Worm (Caenorhabditis elegans) whole organism, midembryonic: ENCODE measurements around the gene dmsr-12.

Experiments
- T22C8.4 ChIP-seq: fragments of 200-800 bp; sonication (Bioruptor generic); IDR thresholded peaks from 2 replicates; pipeline ENCODE4 v1.3.6; 2022; ENCODE audit warnings: missing genetic modification characterization, missing compliant biosample characterization
- cog-1 ChIP-seq: sonication (generic microtip); optimal IDR thresholded peaks from 2 replicates; lab custom pipeline; 2016; ENCODE audit warnings: missing genetic modification characterization, missing compliant biosample characterization
- flt-1 ChIP-seq: fragments of 200-800 bp; sonication (Bioruptor generic); IDR thresholded peaks from 2 replicates; pipeline ENCODE4 v1.3.6; 2022; ENCODE audit warnings: missing genetic modification characterization, missing compliant biosample characterization
- klf-2 ChIP-seq: fragments of 200-800 bp; sonication (Bioruptor generic); conservative IDR thresholded peaks from 2 replicates; pipeline ENCODE4 v1.3.6; 2022; ENCODE audit warnings: missing genetic modification reagents, missing genetic modification characterization, missing compliant biosample characterization
- med-1 ChIP-seq: sonication (generic microtip); optimal IDR thresholded peaks from 2 replicates; lab custom pipeline; 2017; ENCODE audit warnings: missing genetic modification characterization, mild to moderate bottlenecking, missing compliant biosample characterization, antibody characterized with exemption, missing genetic modification reagents; ENCODE audit not compliant: insufficient read depth
- ref-1 ChIP-seq: fragments of 200-800 bp; sonication (Bioruptor generic); conservative IDR thresholded peaks from 2 replicates; pipeline ENCODE4 v1.3.6; 2022; ENCODE audit warnings: missing genetic modification reagents, missing genetic modification characterization, missing compliant biosample characterization
- tab-1 ChIP-seq: fragments of 200-800 bp; sonication (Bioruptor generic); IDR thresholded peaks from 2 replicates; pipeline ENCODE4 v1.3.6; 2022; ENCODE audit warnings: missing genetic modification characterization, missing compliant biosample characterization
- ztf-23 ChIP-seq: fragments of 200-800 bp; sonication (Bioruptor generic); IDR thresholded peaks from 2 replicates; pipeline ENCODE4 v1.3.6; 2022; ENCODE audit warnings: missing genetic modification reagents, missing genetic modification characterization, missing compliant biosample characterization
- ztf-29 ChIP-seq: fragments of 200-800 bp; sonication (Bioruptor generic); IDR thresholded peaks from 2 replicates; pipeline ENCODE4 v1.3.6; 2022; ENCODE audit warnings: missing genetic modification reagents, missing genetic modification characterization, missing compliant biosample characterization

dmsr-12 gene

DNA sequence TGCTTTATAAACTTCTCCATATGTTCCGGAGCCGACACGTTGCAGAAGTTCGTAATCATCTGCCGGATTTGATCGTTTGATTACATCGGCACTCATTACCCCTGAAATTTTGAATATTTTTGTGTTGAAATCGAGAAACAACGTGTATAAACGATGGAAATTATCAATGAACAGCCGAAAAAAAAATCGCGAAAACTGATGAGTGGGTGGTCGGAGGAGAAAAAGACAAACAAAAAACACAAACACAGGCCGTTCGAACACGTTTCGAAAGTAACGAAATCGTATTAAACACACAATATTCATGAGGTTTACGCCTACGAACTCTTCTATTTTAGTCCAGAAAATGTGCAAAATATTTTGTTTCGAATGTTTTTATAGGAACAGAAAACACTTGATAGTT is 13.7 kb downstream of the dmsr-12 start, which contains the start of gene gck-2:
gck-2 (minus strand) TSS at position 101 of the 400 bp plus-strand sequence.
- TF ChIP-seq T22C8.4 (GFP tag; lab: Robert Waterston, UW) (no peak), med-1 (no peak), cog-1 (tag; lab: Kevin White, UChicago) (no peak), tab-1 (GFP tag; lab: Robert Waterston, UW) (no peak), ref-1 (no peak)

DNA sequence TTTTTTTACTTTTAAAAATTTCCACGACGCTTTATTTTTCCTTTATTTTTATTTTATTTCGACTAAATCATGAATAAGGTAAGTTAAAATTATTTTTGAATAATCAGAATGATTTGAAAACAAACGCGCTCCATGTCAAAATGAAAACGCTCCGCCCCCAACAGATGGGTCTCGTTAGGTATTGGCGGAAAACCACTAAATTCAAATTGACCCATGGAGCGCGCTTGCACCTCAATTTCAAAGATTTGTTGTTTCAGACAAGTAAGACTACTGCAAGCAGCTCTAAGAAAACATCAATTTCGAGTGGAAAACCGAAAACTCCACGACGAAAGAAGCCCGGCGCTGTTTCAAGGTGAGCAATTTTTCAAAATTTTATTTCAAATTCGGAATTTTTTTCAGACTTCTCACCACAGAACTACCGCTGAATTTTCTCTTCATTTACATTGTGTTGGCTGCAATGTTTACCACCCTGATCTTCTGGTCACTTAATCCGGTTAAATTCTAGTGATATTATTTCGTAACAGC is 18.3 kb downstream of the dmsr-12 start, which contains the start of gene ZC404.2:
ZC404.2 (plus strand) TSS at position 47 of the 525 bp plus-strand sequence.
- TF ChIP-seq tab-1 (GFP tag; lab: Robert Waterston, UW) = no peak
- TF ChIP-seq ref-1 = no peak
- TF ChIP-seq klf-2 (GFP tag; lab: Robert Waterston, UW) = no peak
- TF ChIP-seq flt-1 (GFP tag; lab: Robert Waterston, UW) = no peak
- TF ChIP-seq ztf-29 = no peak
- TF ChIP-seq med-1 = no peak
- TF ChIP-seq T22C8.4 (GFP tag; lab: Robert Waterston, UW) = no peak
- TF ChIP-seq cog-1 (tag; lab: Kevin White, UChicago) = no peak
- TF ChIP-seq ztf-23 = no peak

DNA sequence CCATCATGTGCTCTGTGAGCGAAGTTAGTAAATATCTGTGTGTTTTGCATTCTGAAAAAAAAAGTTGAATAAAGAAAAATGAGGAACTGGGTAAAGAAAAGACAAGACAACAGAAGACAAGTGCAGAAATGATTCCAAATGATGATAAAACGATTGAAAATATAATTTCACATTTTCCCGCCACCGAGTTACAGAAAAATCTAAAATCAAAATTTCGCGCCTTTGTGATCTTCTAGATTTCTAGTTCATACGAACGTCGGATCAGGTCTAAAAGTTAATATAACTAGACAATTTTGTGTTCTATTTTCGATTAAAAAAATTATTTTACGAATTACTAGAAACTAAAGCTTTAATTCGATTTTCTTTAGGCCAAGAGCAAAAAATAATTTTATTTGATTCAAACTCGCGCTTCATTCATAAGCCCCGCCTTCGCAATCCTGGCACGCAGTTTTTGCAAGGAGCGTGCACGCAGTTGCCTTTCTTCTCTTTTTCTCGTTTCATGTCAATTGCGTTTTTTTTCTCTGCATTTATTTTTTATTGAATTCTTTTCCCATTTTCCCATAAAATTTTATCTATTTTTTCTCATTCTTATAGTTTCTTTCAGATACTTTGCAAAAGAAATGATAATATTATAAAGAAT is 21.3 kb downstream of the dmsr-12 start, which contains the start of the genes spn-4 and spe-39:
spn-4 (minus strand) TSS at position 51 of the 640 bp plus-strand sequence.
spe-39 (plus strand) TSS at position 599 of the 640 bp plus-strand sequence.
- TF ChIP-seq med-1 (peak; percentile 72), klf-2 (GFP tag; lab: Robert Waterston, UW) (0 out of 2 replicates have a peak, but pooled peaks have one; percentile 50), cog-1 (tag; lab: Kevin White, UChicago) (no peak), flt-1 (GFP tag; lab: Robert Waterston, UW) (peak; percentile 62), ref-1 (no peak), ztf-29 (peak; percentile 48; the same call in 1 of the 2 replicates), T22C8.4 (GFP tag; lab: Robert Waterston, UW) (no peak), tab-1 (GFP tag; lab: Robert Waterston, UW) (peak; percentile 66; the same call in 1 of the 2 replicates), ztf-23 (peak; percentile 51; the same call in 1 of the 2 replicates)

DNA sequence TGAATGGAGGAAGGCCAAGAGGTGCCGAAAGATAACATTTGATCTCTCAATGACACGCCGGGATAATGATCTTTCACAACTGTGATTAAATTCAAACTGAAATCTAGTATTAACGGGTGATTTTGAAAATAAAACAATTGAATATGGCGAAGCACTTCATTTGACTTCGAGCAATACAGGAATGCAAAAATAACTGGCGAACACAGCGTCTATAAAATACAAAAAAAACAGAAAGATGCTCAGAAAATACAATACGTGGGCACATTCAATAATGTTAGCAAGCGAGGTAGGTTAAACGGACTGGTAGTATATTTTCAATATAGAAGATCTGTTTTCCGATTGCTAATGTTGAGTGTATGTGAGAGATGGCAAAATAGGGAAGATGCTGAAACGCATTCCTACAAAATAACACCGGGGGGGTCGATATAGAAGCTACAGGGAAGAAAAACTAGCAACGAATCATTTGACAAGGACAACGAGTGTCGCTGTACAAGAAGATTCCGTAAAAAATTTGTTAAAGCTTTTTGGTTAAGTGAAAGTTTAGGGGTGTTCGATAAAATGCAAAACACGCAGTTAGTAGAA is 23.1 kb downstream of the dmsr-12 start:
- TF ChIP-seq med-1 (no peak), tab-1 (GFP tag; lab: Robert Waterston, UW) (no peak), ztf-29 (no peak), cog-1 (tag; lab: Kevin White, UChicago) (no peak), T22C8.4 (GFP tag; lab: Robert Waterston, UW) (no peak), ztf-23 (no peak), ref-1 (no peak), flt-1 (GFP tag; lab: Robert Waterston, UW) (no peak), klf-2 (GFP tag; lab: Robert Waterston, UW) (no peak)

DNA sequence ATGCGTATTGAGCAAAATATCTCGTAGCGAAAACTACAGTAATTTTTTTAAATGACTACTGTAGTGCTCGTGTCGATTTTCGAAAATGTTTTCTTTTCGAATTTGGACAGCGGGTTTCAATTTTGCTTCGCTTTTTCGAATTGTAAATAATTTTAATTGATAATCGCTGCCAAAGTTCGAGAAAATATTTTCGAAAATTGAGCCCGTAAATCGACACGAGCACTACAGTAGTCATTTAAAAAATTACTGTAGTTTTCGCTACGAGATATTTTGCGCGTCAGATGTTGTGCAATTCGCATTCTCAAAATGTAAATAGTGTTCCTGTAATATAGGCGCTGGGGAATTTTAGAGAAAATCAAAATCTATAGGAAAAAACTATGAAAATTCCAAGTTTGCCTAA is 24.0 kb downstream of the dmsr-12 start:
- TF ChIP-seq ztf-29 = no peak
- TF ChIP-seq T22C8.4 (GFP tag; lab: Robert Waterston, UW) = no peak
- TF ChIP-seq cog-1 (tag; lab: Kevin White, UChicago) = no peak
- TF ChIP-seq ref-1 = no peak
- TF ChIP-seq tab-1 (GFP tag; lab: Robert Waterston, UW) = no peak
- no peak for TF ChIP-seq ztf-23
- no peak for TF ChIP-seq klf-2 (GFP tag; lab: Robert Waterston, UW)
- no peak for TF ChIP-seq flt-1 (GFP tag; lab: Robert Waterston, UW)
- no peak for TF ChIP-seq med-1

DNA sequence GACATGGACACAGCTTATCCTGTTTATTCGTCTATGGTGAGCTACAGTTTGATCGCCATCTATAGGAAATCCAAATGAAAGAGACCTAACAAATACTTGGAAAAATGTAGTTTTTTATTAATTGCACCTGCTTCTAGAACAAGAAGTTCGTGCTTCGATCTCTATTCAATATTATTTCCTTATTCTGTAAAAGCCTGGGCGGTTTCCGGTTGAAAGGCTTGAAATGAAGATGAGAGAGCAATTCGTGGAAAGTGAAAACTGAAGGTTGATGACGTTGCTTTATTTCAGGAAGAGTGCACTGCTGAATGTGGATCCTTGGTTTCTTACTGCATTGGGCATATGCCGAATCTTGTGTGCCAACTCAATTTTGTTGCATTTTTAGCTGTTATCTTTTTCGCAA is 25.6 kb downstream of the dmsr-12 start:
- no peak for TF ChIP-seq ztf-23

DNA sequence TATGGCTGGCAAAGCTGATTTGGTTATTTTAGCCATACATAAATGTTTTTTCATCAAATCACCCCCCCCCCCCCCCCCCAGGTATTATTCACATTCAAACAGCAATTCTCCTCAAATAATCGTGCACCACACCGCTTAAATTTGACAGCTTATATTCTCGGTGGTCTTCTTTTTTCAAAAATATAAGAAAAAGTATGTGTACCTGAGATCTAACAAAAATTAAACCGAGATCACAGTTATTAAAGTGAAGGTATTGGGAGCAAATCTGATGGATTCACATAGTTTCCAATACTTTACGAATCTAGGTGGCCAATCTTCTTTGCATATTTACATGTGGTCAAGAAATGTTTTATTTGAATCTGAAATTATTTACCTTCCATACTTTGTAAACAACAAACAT is 26.1 kb downstream of the dmsr-12 start, which contains the start of gene ZC404.15:
ZC404.15 (plus strand) TSS at position 301 of the 400 bp plus-strand sequence.
- TF ChIP-seq flt-1 (GFP tag; lab: Robert Waterston, UW) (no peak), klf-2 (GFP tag; lab: Robert Waterston, UW) (no peak), ref-1 (no peak), ztf-29 (no peak), cog-1 (tag; lab: Kevin White, UChicago) (no peak), tab-1 (GFP tag; lab: Robert Waterston, UW) (no peak), ztf-23 (no peak), T22C8.4 (GFP tag; lab: Robert Waterston, UW) (no peak), med-1 (no peak)

DNA sequence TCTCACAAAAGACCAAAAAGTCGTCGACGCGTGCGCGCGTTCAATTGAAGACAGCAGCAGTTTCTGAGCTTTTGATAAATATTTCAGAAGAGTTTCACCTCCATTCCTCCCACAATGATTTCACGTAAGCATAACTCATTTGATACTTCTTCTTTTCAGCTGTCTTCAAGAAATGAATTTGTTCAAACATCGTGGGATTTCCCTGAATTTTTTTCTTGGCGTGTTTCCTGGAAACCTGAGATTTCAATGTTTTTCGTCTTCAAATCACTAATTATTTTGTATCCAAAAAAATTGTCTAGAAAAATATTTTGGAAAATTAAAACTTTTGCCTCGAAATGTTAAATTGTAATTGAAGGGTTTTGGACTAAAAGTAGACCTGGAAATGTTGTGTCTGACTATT is 27.8 kb downstream of the dmsr-12 start:
- TF ChIP-seq flt-1 (GFP tag; lab: Robert Waterston, UW) (no peak), ztf-23 (no peak)

DNA sequence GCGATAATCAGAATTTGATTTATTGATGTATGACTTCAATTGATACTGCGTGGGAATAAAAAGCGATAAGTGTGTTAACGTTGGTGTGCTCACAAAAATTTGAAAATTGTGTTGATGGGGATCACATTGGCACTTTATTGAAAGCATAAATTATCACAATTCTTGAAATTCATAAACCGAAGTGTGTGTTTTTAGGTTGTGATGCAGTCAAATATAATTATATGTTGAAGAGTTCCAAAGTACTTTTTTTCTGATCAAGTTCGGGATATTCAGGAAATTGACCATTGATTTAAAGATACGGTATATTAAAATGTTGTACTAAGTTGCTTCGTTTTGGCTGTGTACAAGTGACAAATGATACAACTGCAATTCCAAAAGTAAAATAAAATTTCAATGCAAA is 30.5 kb downstream of the dmsr-12 start, which contains the start of gene srh-28:
srh-28 (minus strand) TSS at position 101 of the 400 bp plus-strand sequence.
- TF ChIP-seq ztf-23 (no peak), cog-1 (tag; lab: Kevin White, UChicago) (no peak), tab-1 (GFP tag; lab: Robert Waterston, UW) (no peak), flt-1 (GFP tag; lab: Robert Waterston, UW) (no peak), ref-1 (no peak), klf-2 (GFP tag; lab: Robert Waterston, UW) (no peak), T22C8.4 (GFP tag; lab: Robert Waterston, UW) (no peak), med-1 (no peak), ztf-29 (no peak)

DNA sequence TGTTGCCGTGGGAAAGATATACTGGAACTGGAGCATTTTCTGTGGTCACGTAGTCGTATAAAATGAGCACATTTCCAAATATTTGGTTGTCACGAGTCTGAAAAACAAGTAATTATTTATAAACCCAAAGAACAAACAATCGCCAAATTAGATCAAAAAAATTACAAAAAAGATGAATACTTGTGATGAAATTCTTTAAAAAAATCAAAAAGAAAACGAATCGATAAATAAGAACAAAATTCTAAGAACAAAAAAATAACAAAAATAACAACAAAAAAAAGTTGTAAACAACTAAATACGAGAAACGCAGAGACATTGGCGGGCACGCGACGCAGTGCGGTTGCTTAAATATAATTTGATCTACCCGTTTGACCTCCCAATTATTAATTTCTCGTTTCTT is 32.5 kb downstream of the dmsr-12 start, which contains the start of gene ZC404.16:
ZC404.16 (minus strand) TSS at position 101 of the 400 bp plus-strand sequence.
- TF ChIP-seq ztf-23 (no peak), T22C8.4 (GFP tag; lab: Robert Waterston, UW) (no peak), cog-1 (tag; lab: Kevin White, UChicago) (no peak), ztf-29 (no peak), flt-1 (GFP tag; lab: Robert Waterston, UW) (no peak), med-1 (no peak), tab-1 (GFP tag; lab: Robert Waterston, UW) (no peak), ref-1 (no peak), klf-2 (GFP tag; lab: Robert Waterston, UW) (no peak)
